Worm (Caenorhabditis elegans): ENCODE results near the gene R155.3.

ce11 chrIII:2008894-2009293, 32.4 kb upstream of the R155.3 start:
- TF ChIP-seq K02D7.2 (tag; optimal IDR thresholded peaks at IDR 0.05) (no peak), lin-11 (tag; optimal IDR thresholded peaks at IDR 0.05) (no peak), nhr-232 (tag; optimal IDR thresholded peaks at IDR 0.05) (no peak), gmeb-2 (tag; optimal IDR thresholded peaks at IDR 0.05) (no peak)

All from whole organism, late embryonic.